Worm (Caenorhabditis elegans) whole organism, L1 larva: ENCODE results near the gene K04A8.20.

Experiments used
- egl-27 ChIP-seq, 2 experiments: fragments of 150-350 bp in 1 of 2; sonication (generic microtip); optimal IDR thresholded peaks; 3 replicates each; lab custom pipeline; 2017 to 2018; ENCODE audit warnings: missing biosample characterization in 2 of 2, missing genetic modification characterization in 2 of 2, missing genetic modification reagents in 2 of 2
- elt-3 ChIP-seq, 6 experiments: fragments of 150-350 bp in 1 of 6; sonication (generic microtip); optimal IDR thresholded peaks; 2 replicates each; lab custom pipeline; 2017 to 2018; ENCODE audit warnings: missing biosample characterization in 6 of 6, missing genetic modification characterization in 6 of 6, inconsistent platforms in 1 of 6
- jun-1 ChIP-seq: fragments of 150-350 bp; optimal IDR thresholded peaks from 2 replicates; lab custom pipeline; 2014; ENCODE audit warnings: missing biosample characterization, missing genetic modification reagents, missing genetic modification characterization
- lin-13 ChIP-seq: fragments of 150-350 bp; optimal IDR thresholded peaks from 2 replicates; lab custom pipeline; 2014; ENCODE audit warnings: missing biosample characterization, missing genetic modification reagents, missing genetic modification characterization
- mdl-1 ChIP-seq, 2 experiments: fragments of 150-350 bp; optimal IDR thresholded peaks; 2 replicates each; lab custom pipeline; 2014 to 2017; ENCODE audit warnings: missing biosample characterization in 2 of 2, missing genetic modification characterization in 2 of 2, inconsistent platforms in 1 of 2
- mep-1 ChIP-seq: fragments of 150-350 bp; optimal IDR thresholded peaks from 2 replicates; lab custom pipeline; 2014; ENCODE audit warnings: missing biosample characterization, missing genetic modification characterization
- nhr-11 ChIP-seq: fragments of 150-350 bp; optimal IDR thresholded peaks from 2 replicates; lab custom pipeline; 2014; ENCODE audit warnings: missing biosample characterization, missing genetic modification characterization
- nhr-28 ChIP-seq: fragments of 150-350 bp; optimal IDR thresholded peaks from 2 replicates; lab custom pipeline; 2014; ENCODE audit warnings: missing biosample characterization, missing genetic modification characterization
- pqm-1 ChIP-seq: sonication (generic microtip); optimal IDR thresholded peaks from 3 replicates; lab custom pipeline; 2017; ENCODE audit warnings: missing biosample characterization, missing genetic modification characterization
- tbx-2 ChIP-seq: sonication (generic microtip); optimal IDR thresholded peaks from 2 replicates; lab custom pipeline; 2016; ENCODE audit warnings: missing genetic modification characterization, missing compliant biosample characterization
- unc-62 ChIP-seq: fragments of 150-350 bp; optimal IDR thresholded peaks from 2 replicates; lab custom pipeline; 2014; ENCODE audit warnings: missing biosample characterization, missing genetic modification reagents, missing genetic modification characterization
- unc-98 ChIP-seq: fragments of 200-800 bp; sonication (Bioruptor generic); IDR thresholded peaks from 2 replicates; pipeline ENCODE4 v1.3.6; 2022; ENCODE audit warnings: missing genetic modification characterization, missing compliant biosample characterization
- xbp-1 ChIP-seq: sonication (generic microtip); optimal IDR thresholded peaks from 2 replicates; lab custom pipeline; 2016; ENCODE audit warnings: missing genetic modification characterization, missing compliant biosample characterization

DNA sequence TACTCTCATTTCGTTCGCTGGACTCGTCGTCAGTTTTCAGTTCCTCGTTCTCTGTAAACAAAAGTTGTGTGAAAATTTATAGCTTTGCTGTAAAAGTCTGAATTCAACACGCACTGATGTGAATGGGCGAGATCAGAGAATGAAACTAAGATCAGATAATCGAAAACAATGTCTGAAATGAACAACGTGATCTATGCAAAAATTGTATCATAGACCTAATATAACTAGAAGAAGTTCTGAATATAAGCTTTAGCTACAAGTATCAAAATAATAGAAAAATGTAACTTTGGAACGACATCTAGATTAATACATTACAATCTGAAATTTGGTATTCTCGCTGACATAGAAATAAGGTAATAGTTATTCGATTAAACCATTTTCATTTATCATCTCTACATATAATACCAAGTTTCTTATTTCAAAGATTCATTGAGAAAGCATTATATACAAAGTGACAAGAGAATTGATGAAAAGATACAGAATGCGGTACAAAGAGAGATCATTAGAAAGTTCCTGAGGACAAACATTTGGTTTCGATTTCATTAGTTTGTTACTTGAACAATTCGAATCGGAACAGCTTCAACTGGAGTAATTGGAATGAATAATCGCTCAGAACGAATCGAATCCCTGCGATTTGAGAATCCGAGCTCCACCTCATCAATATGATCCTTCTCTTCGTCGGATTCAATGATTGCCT lies 45.0 kb upstream of the K04A8.20 start, which contains the start of gene moc-2:
- TF ChIP-seq unc-62 (GFP tag; lab: Kevin White, UChicago) (no peak), mdl-1 (tag; optimal IDR thresholded peaks at IDR 0.05; lab: Kevin White, UChicago) (no peak), tbx-2 (tag; lab: Kevin White, UChicago) (no peak), egl-27 (tag; optimal IDR thresholded peaks at IDR 0.05; lab: Kevin White, UChicago) (no peak), pqm-1 (no peak), nhr-11 (tag; lab: Kevin White, UChicago) (no peak), jun-1 (no peak), nhr-28 (tag; lab: Kevin White, UChicago) (no peak), elt-3 (tag; optimal IDR thresholded peaks at IDR 0.05; lab: Kevin White, UChicago) (peak in 2 of 6 experiments; percentile 11 to 55), lin-13 (GFP tag; lab: Kevin White, UChicago) (no peak), xbp-1 (tag; lab: Kevin White, UChicago) (no peak), unc-98 (no peak), mep-1 (tag; lab: Kevin White, UChicago) (no peak)
